Worm (Caenorhabditis elegans): ENCODE measurements around the gene clec-202.

DNA sequence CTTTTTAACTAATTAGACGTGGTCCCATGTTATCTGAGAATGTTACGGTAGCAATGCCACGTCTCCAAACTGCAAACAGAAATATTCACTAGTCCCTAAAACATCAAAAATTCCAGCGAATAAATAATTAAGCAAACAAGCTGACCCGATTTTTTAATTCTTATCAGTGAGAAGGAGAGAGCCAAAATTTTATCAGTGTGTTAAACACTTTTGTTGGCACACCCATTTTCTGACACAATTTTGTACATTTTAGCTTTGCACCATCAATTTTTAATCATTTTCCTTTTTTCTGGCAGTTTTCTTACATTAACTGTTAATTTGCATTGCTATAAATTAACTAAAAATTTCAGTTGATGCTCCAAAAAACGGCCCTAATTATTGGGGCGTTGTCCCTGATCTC lies 40.8 kb upstream of the clec-202 start, which contains the start of gene C49C3.4:
- TF ChIP-seq him-1 (tag; optimal IDR thresholded peaks at IDR 0.05) (no peak), W03F9.2 (tag; optimal IDR thresholded peaks at IDR 0.05) (no peak)

Measured in whole organism, L4/young adult.